Fruit fly (Drosophila melanogaster) whole organism, embryonic: Measurements from ENCODE around the gene Ubc4.

Source experiments
- B-H2 ChIP-seq: fragments of 200-800 bp; sonication (Bioruptor generic); optimal IDR thresholded peaks from 2 replicates; lab custom pipeline; 2018; ENCODE audit warnings: missing biosample characterization, mild to moderate bottlenecking, missing genetic modification characterization
- BtbVII ChIP-seq: fragments of 200-800 bp; sonication (Bioruptor generic); optimal IDR thresholded peaks from 3 replicates; lab custom pipeline; 2017; ENCODE audit warnings: missing biosample characterization, mild to moderate bottlenecking, missing genetic modification characterization
- CG10543 ChIP-seq: fragments of 200-800 bp; sonication (Bioruptor generic); optimal IDR thresholded peaks from 3 replicates; lab custom pipeline; 2017; ENCODE audit warnings: missing biosample characterization, mild to moderate bottlenecking, missing genetic modification characterization, moderate library complexity
- CG10979 ChIP-seq: fragments of 200-800 bp; sonication (Bioruptor generic); optimal IDR thresholded peaks from 2 replicates; lab custom pipeline; 2018; ENCODE audit warnings: missing biosample characterization, mild to moderate bottlenecking, missing genetic modification characterization, moderate library complexity
- CG12104 ChIP-seq: fragments of 200-800 bp; sonication (Bioruptor generic); optimal IDR thresholded peaks from 3 replicates; lab custom pipeline; 2016; ENCODE audit warnings: missing biosample characterization, missing genetic modification characterization
- CG12155 ChIP-seq: fragments of 200-800 bp; sonication (Bioruptor generic); optimal IDR thresholded peaks from 3 replicates; lab custom pipeline; 2016; ENCODE audit warnings: missing biosample characterization, missing genetic modification characterization
- CG12391 ChIP-seq: fragments of 200-800 bp; sonication (Bioruptor generic); optimal IDR thresholded peaks from 3 replicates; lab custom pipeline; 2018; ENCODE audit warnings: missing biosample characterization, mild to moderate bottlenecking, missing genetic modification characterization, moderate library complexity
- CG13287 ChIP-seq: fragments of 200-800 bp; sonication (Bioruptor generic); IDR thresholded peaks from 2 replicates; pipeline ENCODE4 v1.3.6; 2022; ENCODE audit warnings: missing biosample characterization, missing genetic modification characterization; ENCODE audit not compliant: partially characterized antibody
- CG17385 ChIP-seq: fragments of 200-800 bp; sonication (Bioruptor generic); optimal IDR thresholded peaks from 3 replicates; lab custom pipeline; 2018; ENCODE audit warnings: missing biosample characterization, mild to moderate bottlenecking, missing genetic modification characterization
- CG2678 ChIP-seq: fragments of 200-800 bp; sonication (Bioruptor generic); optimal IDR thresholded peaks from 3 replicates; lab custom pipeline; 2019; ENCODE audit warnings: missing biosample characterization, mild to moderate bottlenecking, missing genetic modification characterization, moderate library complexity
- CG3163 ChIP-seq: fragments of 200-800 bp; sonication (Bioruptor generic); optimal IDR thresholded peaks from 3 replicates; lab custom pipeline; 2016; ENCODE audit warnings: missing biosample characterization, missing genetic modification characterization
- CG34224 ChIP-seq: fragments of 200-800 bp; sonication (Bioruptor generic); IDR thresholded peaks from 3 replicates; pipeline ENCODE4 v1.3.6; 2022; ENCODE audit warnings: missing biosample characterization, missing genetic modification characterization; ENCODE audit not compliant: partially characterized antibody
- CG34376 ChIP-seq: fragments of 200-800 bp; sonication (Bioruptor generic); optimal IDR thresholded peaks from 2 replicates; lab custom pipeline; 2018; ENCODE audit warnings: missing biosample characterization, mild to moderate bottlenecking, missing genetic modification characterization
- CG34422 ChIP-seq: fragments of 200-800 bp; sonication (Bioruptor generic); IDR thresholded peaks from 3 replicates; pipeline ENCODE4 v1.3.6; 2022; ENCODE audit warnings: missing biosample characterization, missing genetic modification characterization
- CG5245 ChIP-seq: fragments of 200-800 bp; sonication (Bioruptor generic); optimal IDR thresholded peaks from 3 replicates; lab custom pipeline; 2016; ENCODE audit warnings: missing biosample characterization, missing genetic modification characterization
- CG7372 ChIP-seq: fragments of 200-800 bp; sonication (Bioruptor generic); IDR thresholded peaks from 2 replicates; pipeline ENCODE4 v1.3.6; 2022; ENCODE audit warnings: missing biosample characterization, missing genetic modification characterization
- CG7745 ChIP-seq: fragments of 200-800 bp; sonication (Bioruptor generic); optimal IDR thresholded peaks from 2 replicates; lab custom pipeline; 2018; ENCODE audit warnings: missing biosample characterization, mild to moderate bottlenecking, missing genetic modification characterization, moderate library complexity
- CG8388 ChIP-seq: fragments of 200-800 bp; sonication (Bioruptor generic); optimal IDR thresholded peaks from 2 replicates; lab custom pipeline; 2019; ENCODE audit warnings: missing biosample characterization, mild to moderate bottlenecking, missing genetic modification characterization, moderate library complexity
- Doc3 ChIP-seq: fragments of 200-800 bp; sonication (Bioruptor generic); IDR thresholded peaks from 3 replicates; pipeline ENCODE4 v1.3.6; 2022; ENCODE audit warnings: missing biosample characterization, missing genetic modification characterization; ENCODE audit not compliant: partially characterized antibody
- Drgx ChIP-seq: fragments of 200-800 bp; sonication (Bioruptor generic); IDR thresholded peaks from 2 replicates; pipeline ENCODE4 v1.3.6; 2022; ENCODE audit warnings: missing biosample characterization, missing genetic modification characterization
- Gsc ChIP-seq: fragments of 200-800 bp; sonication (Bioruptor generic); IDR thresholded peaks from 2 replicates; pipeline ENCODE4 v1.3.6; 2022; ENCODE audit warnings: missing biosample characterization, missing genetic modification characterization
- Hmr ChIP-seq: fragments of 200-800 bp; sonication (Bioruptor generic); optimal IDR thresholded peaks from 3 replicates; lab custom pipeline; 2017; ENCODE audit warnings: mild to moderate bottlenecking, missing biosample characterization, missing genetic modification reagents, missing genetic modification characterization
- MTF-1 ChIP-seq: fragments of 200-800 bp; sonication (Bioruptor generic); optimal IDR thresholded peaks from 2 replicates; lab custom pipeline; 2018; ENCODE audit warnings: missing biosample characterization, mild to moderate bottlenecking, missing genetic modification characterization, borderline replicate concordance
- PHDP ChIP-seq: fragments of 200-800 bp; sonication (Bioruptor generic); optimal IDR thresholded peaks from 3 replicates; lab custom pipeline; 2018; ENCODE audit warnings: missing biosample characterization, mild to moderate bottlenecking, missing genetic modification characterization, moderate library complexity
- Scr ChIP-seq: fragments of 200-800 bp; sonication (Bioruptor generic); IDR thresholded peaks from 2 replicates; pipeline ENCODE4 v1.3.6; 2022; ENCODE audit warnings: missing biosample characterization, missing genetic modification characterization; ENCODE audit not compliant: partially characterized antibody
- Side ChIP-seq: fragments of 200-800 bp; sonication (Bioruptor generic); optimal IDR thresholded peaks from 2 replicates; lab custom pipeline; 2016; ENCODE audit warnings: missing biosample characterization, missing genetic modification characterization
- Trl ChIP-seq, 3 experiments: fragments of >200 bp in 2 of 3; fragments of 200-800 bp in 1 of 3; sonication (Bioruptor generic) in 1 of 3; optimal IDR thresholded peaks; 2 replicates in 1 of 3; 3 replicates in 2 of 3; lab custom pipeline; 2016 to 2017; ENCODE audit warnings: missing biosample characterization in 1 of 3, missing genetic modification characterization in 1 of 3
- Usf ChIP-seq: fragments of 200-800 bp; sonication (Bioruptor generic); optimal IDR thresholded peaks from 2 replicates; lab custom pipeline; 2017; ENCODE audit warnings: missing genotype, missing biosample characterization, missing genetic modification characterization
- Vsx1 ChIP-seq: fragments of 200-800 bp; sonication (Bioruptor generic); optimal IDR thresholded peaks from 2 replicates; lab custom pipeline; 2017; ENCODE audit warnings: missing biosample characterization, mild to moderate bottlenecking, missing genetic modification characterization, missing genetic modification reagents
- Xbp1 ChIP-seq: fragments of 200-800 bp; sonication (Bioruptor generic); optimal IDR thresholded peaks from 3 replicates; lab custom pipeline; 2016; ENCODE audit warnings: missing biosample characterization, mild to moderate bottlenecking, missing genetic modification characterization
- abd-A ChIP-seq: fragments of 200-800 bp; sonication (Bioruptor generic); optimal IDR thresholded peaks from 3 replicates; lab custom pipeline; 2019; ENCODE audit warnings: missing biosample characterization, mild to moderate bottlenecking, missing genetic modification characterization, moderate library complexity
- ac ChIP-seq: fragments of 200-800 bp; sonication (Bioruptor generic); optimal IDR thresholded peaks from 3 replicates; lab custom pipeline; 2017; ENCODE audit warnings: missing biosample characterization, mild to moderate bottlenecking, missing genetic modification characterization
- corto ChIP-seq: fragments of 200-800 bp; sonication (Bioruptor generic); optimal IDR thresholded peaks from 2 replicates; lab custom pipeline; 2016; ENCODE audit warnings: missing biosample characterization, mild to moderate bottlenecking, missing genetic modification characterization, moderate library complexity
- exex ChIP-seq: fragments of 200-800 bp; sonication (Bioruptor generic); optimal IDR thresholded peaks from 4 replicates; lab custom pipeline; 2018; ENCODE audit warnings: missing biosample characterization, mild to moderate bottlenecking, missing genetic modification characterization, moderate library complexity
- ftz-f1 ChIP-seq: fragments of 200-800 bp; sonication (Bioruptor generic); optimal IDR thresholded peaks from 2 replicates; lab custom pipeline; 2016; ENCODE audit warnings: missing biosample characterization, missing genetic modification characterization
- gro ChIP-seq: fragments of 200-800 bp; sonication (Bioruptor generic); optimal IDR thresholded peaks from 2 replicates; lab custom pipeline; 2016; ENCODE audit warnings: missing biosample characterization, missing genetic modification characterization
- hbn ChIP-seq: fragments of 200-800 bp; sonication (Bioruptor generic); IDR thresholded peaks from 2 replicates; pipeline ENCODE4 v1.3.6; 2022; ENCODE audit warnings: missing biosample characterization, missing genetic modification characterization; ENCODE audit not compliant: partially characterized antibody
- pzg ChIP-seq: fragments of 200-800 bp; sonication (Bioruptor generic); optimal IDR thresholded peaks from 3 replicates; lab custom pipeline; 2018; ENCODE audit warnings: missing biosample characterization, mild to moderate bottlenecking, missing genetic modification characterization, moderate library complexity
- schlank ChIP-seq: fragments of 200-800 bp; sonication (Bioruptor generic); optimal IDR thresholded peaks from 2 replicates; lab custom pipeline; 2018; ENCODE audit warnings: missing biosample characterization, mild to moderate bottlenecking, missing genetic modification characterization
- sna ChIP-seq: fragments of 200-800 bp; sonication (Bioruptor generic); IDR thresholded peaks from 2 replicates; pipeline ENCODE4 v1.3.6; 2022; ENCODE audit warnings: missing biosample characterization, missing genetic modification characterization; ENCODE audit not compliant: partially characterized antibody
- sr ChIP-seq: fragments of 200-800 bp; sonication (Bioruptor generic); IDR thresholded peaks from 3 replicates; pipeline ENCODE4 v1.3.6; 2022; ENCODE audit warnings: missing biosample characterization, missing genetic modification characterization
- twi ChIP-seq: fragments of 200-800 bp; optimal IDR thresholded peaks from 2 replicates; lab custom pipeline; 2019; ENCODE audit warnings: missing biosample characterization, mild to moderate bottlenecking, missing genetic modification characterization, moderate library complexity

The Ubc4 gene

dm6 chr3L:9675528-9675963, 22.6 kb upstream of the Ubc4 start (continued):
- no peak for TF ChIP-seq CG3163 (GFP tag; lab: Kevin White, UChicago)
- no peak for TF ChIP-seq ac (GFP tag; lab: Kevin White, UChicago)
- peak; percentile 64 to 98 for TF ChIP-seq Trl (optimal IDR thresholded peaks at IDR 0.05; lab: Kevin White, UChicago)
- peak; percentile 18 for TF ChIP-seq Trl (GFP tag; optimal IDR thresholded peaks at IDR 0.05; lab: Kevin White, UChicago)
- TF ChIP-seq exex (tag; lab: Kevin White, UChicago): peak; percentile 88
- TF ChIP-seq CG7372 (GFP tag; lab: Robert Waterston, UW): peak; percentile 61
- no peak for TF ChIP-seq Gsc (GFP tag; lab: Robert Waterston, UW)
- no peak for TF ChIP-seq schlank (tag; lab: Kevin White, UChicago)
- TF ChIP-seq BtbVII (GFP tag; lab: Kevin White, UChicago): peak; percentile 48
- peak; percentile 56; the same call in 2 of the 3 replicates for TF ChIP-seq Doc3
- no peak for TF ChIP-seq twi (tag; lab: Kevin White, UChicago)
- no peak for TF ChIP-seq CG5245 (GFP tag; lab: Kevin White, UChicago)
- no peak for TF ChIP-seq CG12155 (GFP tag; lab: Kevin White, UChicago)
- 0 out of 2 replicates have a peak, but pooled peaks have one; percentile 20 for TF ChIP-seq Scr
- TF ChIP-seq CG8388 (GFP tag; lab: Kevin White, UChicago): no peak
- no peak for TF ChIP-seq B-H2 (GFP tag; lab: Kevin White, UChicago)
- TF ChIP-seq MTF-1 (GFP tag; lab: Kevin White, UChicago): peak; percentile 15
- no peak for TF ChIP-seq CG10979 (tag; lab: Kevin White, UChicago)
- peak; percentile 12 for TF ChIP-seq CG2678 (tag; lab: Kevin White, UChicago)
- peak; percentile 92 for TF ChIP-seq abd-A (tag; lab: Kevin White, UChicago)
- TF ChIP-seq CG13287 (GFP tag; lab: Robert Waterston, UW): peak; percentile 72
- TF ChIP-seq CG34376 (GFP tag; lab: Kevin White, UChicago): peak; percentile 65
- no peak for TF ChIP-seq Side (GFP tag; lab: Kevin White, UChicago)
- no peak for TF ChIP-seq CG12391 (tag; lab: Kevin White, UChicago)
- TF ChIP-seq Xbp1 (GFP tag; lab: Kevin White, UChicago): no peak
- peak; percentile 10 for TF ChIP-seq PHDP (tag; lab: Kevin White, UChicago)
- TF ChIP-seq sna (GFP tag; lab: Robert Waterston, UW): peak; percentile 59; the same call in 1 of the 2 replicates
- no peak for TF ChIP-seq CG12104
- no peak for TF ChIP-seq CG34422 (GFP tag; lab: Robert Waterston, UW)
- TF ChIP-seq CG7745 (tag; lab: Kevin White, UChicago): no peak
- no peak for TF ChIP-seq pzg (GFP tag; lab: Kevin White, UChicago)
- TF ChIP-seq Vsx1 (GFP tag; lab: Kevin White, UChicago): no peak
- TF ChIP-seq Hmr (GFP tag; lab: Kevin White, UChicago): peak; percentile 19
- peak; percentile 55 for TF ChIP-seq corto (GFP tag; lab: Kevin White, UChicago)
- TF ChIP-seq hbn (GFP tag; lab: Robert Waterston, UW): peak; percentile 51
- TF ChIP-seq Usf: no peak
- peak; percentile 72 for TF ChIP-seq CG34224
- TF ChIP-seq gro: peak; percentile 8
- TF ChIP-seq, all 482 proteins: peak for 42

- TF ChIP-seq sr (GFP tag; lab: Robert Waterston, UW) (peak; percentile 56; the same call in 1 of the 3 replicates), CG17385 (GFP tag; lab: Kevin White, UChicago) (peak; percentile 37), CG10543 (GFP tag; lab: Kevin White, UChicago) (no peak), ftz-f1 (GFP tag; lab: Kevin White, UChicago) (peak; percentile 4), Drgx (GFP tag; lab: Robert Waterston, UW) (0 out of 2 replicates have a peak, but pooled peaks have one; percentile 9)
Observed at dm6 chr3L:9677260-9677659, 20.9 kb upstream of the Ubc4 start.
